Worm (Caenorhabditis elegans): ENCODE data around the gene mtr-4.

mtr-4 gene

DNA sequence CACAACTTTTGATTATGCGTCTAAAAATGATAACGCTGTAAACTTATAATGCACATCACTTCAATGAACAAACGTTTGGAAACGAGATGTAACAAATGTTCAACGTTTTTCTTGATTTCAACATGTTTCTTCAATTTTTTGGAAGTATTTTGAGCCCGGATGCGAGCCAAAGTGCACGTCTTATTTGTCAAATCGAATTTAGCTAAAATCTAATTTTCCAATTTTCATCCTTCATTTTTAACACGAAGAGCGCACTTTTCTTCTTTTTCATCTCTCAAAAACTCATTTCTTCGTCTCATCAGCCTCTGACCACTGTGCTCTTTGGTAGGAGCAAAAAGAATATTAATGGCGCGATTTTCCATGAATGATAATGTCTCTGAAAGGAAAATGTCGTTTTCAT lies 27.2 kb upstream of the mtr-4 start:
- TF ChIP-seq sma-9 (GFP tag; optimal IDR thresholded peaks at IDR 0.05) = peak; percentile 17
- TF ChIP-seq sma-9 (tag; optimal IDR thresholded peaks at IDR 0.05) = no peak
- TF ChIP-seq C34F6.9 (tag; optimal IDR thresholded peaks at IDR 0.05) = peak; percentile 17
- TF ChIP-seq lsy-2 (tag; optimal IDR thresholded peaks at IDR 0.05) = no peak

DNA sequence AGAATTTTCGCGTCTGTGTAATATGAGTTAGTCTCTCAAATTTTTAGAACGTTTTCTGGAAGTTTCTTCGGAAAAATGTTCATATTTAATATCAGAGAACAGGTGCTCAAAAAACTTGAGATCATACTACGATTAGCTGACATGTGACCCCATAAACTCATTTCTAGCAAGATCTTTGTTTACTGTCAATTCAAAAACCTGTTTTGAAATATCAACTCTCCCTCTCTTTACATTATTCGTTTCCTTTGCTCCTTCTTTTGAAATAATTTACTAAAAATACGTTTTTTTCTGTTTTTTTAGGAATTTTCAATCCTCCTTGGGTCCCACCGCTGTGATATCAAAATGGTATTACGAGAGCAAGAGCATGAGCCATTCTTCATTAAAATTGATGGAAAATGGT lies 26.4 kb upstream of the mtr-4 start, which contains the start of gene fat-4:
fat-4 (plus strand) TSS at position 301 of the 400 bp plus-strand sequence.
- TF ChIP-seq blmp-1 (tag; optimal IDR thresholded peaks at IDR 0.05; ENCODE audit: insufficient read depth) = no peak
- TF ChIP-seq nhr-6 (tag; optimal IDR thresholded peaks at IDR 0.05) = no peak
- no peak for TF ChIP-seq ceh-82 (tag; optimal IDR thresholded peaks at IDR 0.05)
- TF ChIP-seq snpc-4 (tag; optimal IDR thresholded peaks at IDR 0.05) = no peak
- no peak for TF ChIP-seq mdl-1 (tag; optimal IDR thresholded peaks at IDR 0.05)

DNA sequence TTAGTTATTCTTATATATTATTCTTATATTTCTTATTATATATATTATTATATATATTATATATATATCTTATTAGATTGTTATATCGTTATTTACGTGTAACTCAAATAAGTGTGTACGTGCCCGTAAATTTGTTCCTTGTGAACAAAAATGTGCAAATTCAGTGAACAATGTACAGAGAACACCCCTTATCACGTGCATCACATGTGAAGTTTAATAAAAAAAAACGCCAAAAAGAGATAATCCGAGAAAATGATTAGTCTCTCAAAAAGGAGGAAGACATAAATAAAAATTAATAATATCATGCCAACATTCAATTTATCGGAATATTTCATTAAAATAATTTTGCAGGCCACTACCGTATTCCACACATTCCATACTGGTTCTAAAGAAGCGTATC lies 25.8 kb upstream of the mtr-4 start:
- peak; percentile 14 for TF ChIP-seq sma-9 (GFP tag; optimal IDR thresholded peaks at IDR 0.05)
- TF ChIP-seq sma-9 (tag; optimal IDR thresholded peaks at IDR 0.05) = no peak
- TF ChIP-seq dmd-4 (tag; optimal IDR thresholded peaks at IDR 0.05) = no peak

DNA sequence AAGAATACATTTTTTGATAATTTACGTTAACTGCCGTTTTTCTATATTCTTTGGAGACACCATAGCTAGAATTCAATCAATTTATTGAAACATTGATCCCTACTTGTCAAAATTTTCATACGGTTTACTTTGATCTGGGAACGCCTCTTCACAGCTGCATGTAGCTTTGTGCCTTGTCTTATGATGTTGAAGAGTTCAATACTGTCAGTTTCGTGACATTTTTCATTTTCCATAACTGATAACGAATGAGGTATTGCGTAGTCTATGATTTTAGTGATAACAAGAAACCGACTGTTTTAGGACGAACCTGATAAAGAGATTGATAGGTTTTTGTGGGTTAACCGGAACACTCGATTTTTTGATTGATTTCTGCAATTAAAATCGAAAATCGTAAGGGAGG lies 24.1 kb upstream of the mtr-4 start:
- peak; percentile 25 for TF ChIP-seq F13H6.1 (tag; optimal IDR thresholded peaks at IDR 0.05)
- peak; percentile 91 for TF ChIP-seq fos-1 (tag; optimal IDR thresholded peaks at IDR 0.05)
- TF ChIP-seq sma-3 (GFP tag; optimal IDR thresholded peaks at IDR 0.05) = peak; percentile 24
- peak; percentile 83 for TF ChIP-seq sma-9 (GFP tag; optimal IDR thresholded peaks at IDR 0.05)
- TF ChIP-seq sma-9 (tag; optimal IDR thresholded peaks at IDR 0.05) = no peak
- TF ChIP-seq nhr-129 (tag; optimal IDR thresholded peaks at IDR 0.05) = peak; percentile 21
- TF ChIP-seq gmeb-1 (tag; optimal IDR thresholded peaks at IDR 0.05) = peak; percentile 48
- TF ChIP-seq ceh-16 (tag; optimal IDR thresholded peaks at IDR 0.05) = no peak
- peak; percentile 78 for TF ChIP-seq crh-2 (tag; optimal IDR thresholded peaks at IDR 0.05)
- peak; percentile 34 for TF ChIP-seq blmp-1 (tag; optimal IDR thresholded peaks at IDR 0.05; ENCODE audit: insufficient read depth)
- no peak for TF ChIP-seq ceh-82 (tag; optimal IDR thresholded peaks at IDR 0.05)

DNA sequence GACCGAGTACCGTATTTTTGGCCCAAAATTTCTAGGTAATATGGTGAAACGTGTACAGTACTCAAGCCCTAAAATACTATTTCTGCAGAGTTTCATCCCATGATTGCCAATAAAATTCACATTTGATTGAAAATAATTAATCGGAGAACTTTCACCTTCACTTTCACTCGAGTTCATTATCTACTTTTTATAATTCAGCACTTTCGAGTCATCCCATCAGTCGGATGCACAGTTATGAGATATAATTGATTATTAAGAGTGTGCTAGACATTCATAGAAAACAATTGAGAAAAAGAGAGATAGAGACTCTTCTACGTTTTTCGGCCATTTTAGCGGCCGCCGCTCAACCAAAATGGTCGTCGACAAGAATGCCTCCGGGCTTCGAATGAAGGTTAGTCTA lies 22.8 kb upstream of the mtr-4 start, which contains the start of gene fat-3:
fat-3 (plus strand) TSS at position 313 of the 400 bp plus-strand sequence.
- TF ChIP-seq lin-11 (tag; optimal IDR thresholded peaks at IDR 0.05) (no peak), nhr-21 (tag; optimal IDR thresholded peaks at IDR 0.05) (no peak), blmp-1 (tag; optimal IDR thresholded peaks at IDR 0.05; ENCODE audit: insufficient read depth) (peak; percentile 91), ceh-16 (tag; optimal IDR thresholded peaks at IDR 0.05) (no peak), nhr-25 (tag; optimal IDR thresholded peaks at IDR 0.05) (no peak), lsy-2 (tag; optimal IDR thresholded peaks at IDR 0.05) (peak in 1 of 2 experiments; percentile 24), C34F6.9 (tag; optimal IDR thresholded peaks at IDR 0.05) (peak; percentile 30), alr-1 (tag; optimal IDR thresholded peaks at IDR 0.05) (no peak), ZK546.5 (tag; optimal IDR thresholded peaks at IDR 0.05) (no peak), nhr-12 (tag; optimal IDR thresholded peaks at IDR 0.05) (no peak), elt-3 (tag; optimal IDR thresholded peaks at IDR 0.05) (no peak), nhr-237 (tag; optimal IDR thresholded peaks at IDR 0.05) (no peak), ztf-1 (GFP tag; conservative IDR thresholded peaks at IDR 0.05) (no peak), mdl-1 (tag; optimal IDR thresholded peaks at IDR 0.05) (no peak), sma-9 (GFP tag; optimal IDR thresholded peaks at IDR 0.05) (peak; percentile 62), sma-9 (tag; optimal IDR thresholded peaks at IDR 0.05) (no peak), F13H6.1 (tag; optimal IDR thresholded peaks at IDR 0.05) (peak; percentile 1), snpc-4 (tag; optimal IDR thresholded peaks at IDR 0.05) (no peak), fos-1 (tag; optimal IDR thresholded peaks at IDR 0.05) (peak; percentile 72), crh-2 (tag; optimal IDR thresholded peaks at IDR 0.05) (peak; percentile 33)

DNA sequence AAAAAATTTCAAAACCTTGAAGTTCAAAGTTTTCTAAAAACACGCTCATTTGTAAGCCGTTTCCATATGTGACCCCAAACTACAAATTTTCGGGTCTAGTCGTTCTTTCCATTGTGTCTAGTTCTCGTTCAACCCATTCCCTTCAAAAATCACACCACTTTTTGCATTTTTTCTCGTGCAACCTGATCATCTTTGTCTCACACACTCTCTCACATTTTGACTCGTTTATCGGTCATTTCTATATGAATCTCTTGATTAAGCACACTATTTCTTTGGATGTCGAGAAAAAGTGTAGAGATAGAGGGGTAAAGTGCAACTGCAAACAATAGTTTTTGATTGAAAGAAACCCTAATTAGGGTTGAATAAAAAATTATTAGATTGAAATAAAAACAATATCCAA lies 21.9 kb upstream of the mtr-4 start:
- TF ChIP-seq nhr-23 (tag; optimal IDR thresholded peaks at IDR 0.05) (no peak), F13H6.1 (tag; optimal IDR thresholded peaks at IDR 0.05) (peak; percentile 79), nhr-237 (tag; optimal IDR thresholded peaks at IDR 0.05) (no peak), alr-1 (tag; optimal IDR thresholded peaks at IDR 0.05) (no peak), lin-39 (tag; optimal IDR thresholded peaks at IDR 0.05) (no peak), sem-4 (tag; optimal IDR thresholded peaks at IDR 0.05) (no peak), nhr-25 (tag; optimal IDR thresholded peaks at IDR 0.05) (peak; percentile 65), elt-1 (tag; optimal IDR thresholded peaks at IDR 0.05) (no peak), zag-1 (tag; optimal IDR thresholded peaks at IDR 0.05) (no peak), dmd-4 (tag; optimal IDR thresholded peaks at IDR 0.05) (no peak), C34F6.9 (tag; optimal IDR thresholded peaks at IDR 0.05) (peak; percentile 58), unc-62 (GFP tag; optimal IDR thresholded peaks at IDR 0.05) (no peak), nhr-129 (tag; optimal IDR thresholded peaks at IDR 0.05) (peak; percentile 62), R02D3.7 (tag; optimal IDR thresholded peaks at IDR 0.05) (no peak), ztf-4 (tag; optimal IDR thresholded peaks at IDR 0.05) (no peak), mbf-1 (tag; optimal IDR thresholded peaks at IDR 0.05) (no peak), lin-11 (tag; optimal IDR thresholded peaks at IDR 0.05) (no peak), crh-2 (tag; optimal IDR thresholded peaks at IDR 0.05) (peak; percentile 81), lsy-2 (tag; optimal IDR thresholded peaks at IDR 0.05) (peak in 1 of 2 experiments; percentile 67), egl-27 (tag; optimal IDR thresholded peaks at IDR 0.05) (peak; percentile 22), nhr-10 (tag; optimal IDR thresholded peaks at IDR 0.05) (no peak), sma-9 (GFP tag; optimal IDR thresholded peaks at IDR 0.05) (peak; percentile 88), sma-9 (tag; optimal IDR thresholded peaks at IDR 0.05) (no peak), blmp-1 (tag; optimal IDR thresholded peaks at IDR 0.05; ENCODE audit: insufficient read depth) (peak; percentile 37), skn-1 (tag; optimal IDR thresholded peaks at IDR 0.05) (no peak), unc-39 (tag; optimal IDR thresholded peaks at IDR 0.05) (no peak), ceh-82 (tag; optimal IDR thresholded peaks at IDR 0.05) (no peak), nhr-21 (tag; optimal IDR thresholded peaks at IDR 0.05) (peak; percentile 9), nhr-11 (tag; optimal IDR thresholded peaks at IDR 0.05) (no peak)

All from whole organism, L2 larva.